Fruit fly (Drosophila melanogaster): Measurements from ENCODE around the gene inaE.

- no peak for TF ChIP-seq Eip78C (GFP tag)
- no peak for TF ChIP-seq fd59A (GFP tag; optimal IDR thresholded peaks at IDR 0.05)
- no peak for TF ChIP-seq net (GFP tag; optimal IDR thresholded peaks at IDR 0.05)
Observed at dm6 chrX:13791011-13791410, 7.5 kb downstream of the inaE start, which contains the start of gene CG10993.
